Fruit fly (Drosophila melanogaster): ENCODE measurements around the gene CG14968.

DNA sequence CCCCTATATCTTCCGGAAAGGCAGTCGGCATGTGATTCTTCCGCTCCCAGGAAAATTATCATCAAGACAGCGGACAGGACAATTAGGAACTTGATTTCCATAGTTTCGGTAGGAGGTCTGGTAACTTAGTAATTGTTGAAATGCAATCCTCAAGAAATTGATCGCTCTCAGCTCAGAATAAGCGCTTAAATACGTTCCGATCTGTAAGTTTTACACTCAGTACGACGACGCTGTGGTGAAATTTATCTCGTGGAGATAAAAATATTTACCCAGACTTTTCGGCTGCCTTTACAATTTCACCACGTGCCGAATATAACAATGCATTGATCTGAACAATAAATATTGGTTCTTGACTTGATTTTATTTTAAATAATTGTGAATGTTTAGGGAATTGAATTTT lies 32.8 kb upstream of the CG14968 start, which contains the start of gene Drsl1:
- TF ChIP-seq trem (tag; optimal IDR thresholded peaks at IDR 0.05) (no peak), ttk (GFP tag; IDR thresholded peaks at IDR 0.05) (no peak)

Measured in whole organism, embryonic.